Worm (Caenorhabditis elegans) whole organism, L2 larva: ENCODE measurements around the gene oac-14.

Source experiments
- F13H6.1 ChIP-seq: sonication (generic microtip); optimal IDR thresholded peaks from 2 replicates; lab custom pipeline; 2016; ENCODE audit warnings: missing genetic modification characterization, missing compliant biosample characterization
- R02D3.7 ChIP-seq: fragments of 150-350 bp; optimal IDR thresholded peaks from 2 replicates; lab custom pipeline; 2014; ENCODE audit warnings: missing biosample characterization, missing genetic modification characterization
- Y55F3AM.14 ChIP-seq: fragments of 200-800 bp; sonication (Bioruptor generic); optimal IDR thresholded peaks from 2 replicates; lab custom pipeline; 2018; ENCODE audit warnings: mild to moderate bottlenecking, missing genetic modification characterization, missing compliant biosample characterization
- ZK546.5 ChIP-seq: sonication (generic microtip); optimal IDR thresholded peaks from 2 replicates; lab custom pipeline; 2017; ENCODE audit warnings: missing biosample characterization, missing genetic modification characterization
- alr-1 ChIP-seq: fragments of 150-350 bp; optimal IDR thresholded peaks from 2 replicates; lab custom pipeline; 2014; ENCODE audit warnings: missing biosample characterization, missing genetic modification characterization
- aly-2 ChIP-seq: fragments of 150-350 bp; optimal IDR thresholded peaks from 2 replicates; lab custom pipeline; 2014; ENCODE audit warnings: missing biosample characterization, missing genetic modification characterization
- ama-1 ChIP-seq: fragments of 150-350 bp; optimal IDR thresholded peaks from 2 replicates; lab custom pipeline; 2018; ENCODE audit warnings: inconsistent platforms
- blmp-1 ChIP-seq: sonication (generic microtip); optimal IDR thresholded peaks from 2 replicates; lab custom pipeline; 2017; ENCODE audit warnings: missing genetic modification characterization, mild to moderate bottlenecking, missing compliant biosample characterization, antibody characterized with exemption, moderate library complexity; ENCODE audit not compliant: insufficient read depth
- ceh-16 ChIP-seq: fragments of 150-350 bp; optimal IDR thresholded peaks from 2 replicates; lab custom pipeline; 2014; ENCODE audit warnings: missing biosample characterization, missing genetic modification characterization
- crh-2 ChIP-seq: sonication (generic microtip); optimal IDR thresholded peaks from 2 replicates; lab custom pipeline; 2017; ENCODE audit warnings: missing biosample characterization, missing genetic modification characterization
- dmd-4 ChIP-seq: sonication (generic microtip); optimal IDR thresholded peaks from 2 replicates; lab custom pipeline; 2017; ENCODE audit warnings: missing biosample characterization, missing genetic modification characterization
- elt-1 ChIP-seq: fragments of 150-350 bp; optimal IDR thresholded peaks from 2 replicates; lab custom pipeline; 2014; ENCODE audit warnings: missing biosample characterization, missing genetic modification characterization
- elt-3 ChIP-seq: sonication (generic microtip); optimal IDR thresholded peaks from 2 replicates; lab custom pipeline; 2017; ENCODE audit warnings: missing biosample characterization, missing genetic modification characterization
- fos-1 ChIP-seq: fragments of 150-350 bp; optimal IDR thresholded peaks from 2 replicates; lab custom pipeline; 2014; ENCODE audit warnings: missing biosample characterization, missing genetic modification characterization
- lin-11 ChIP-seq: fragments of 150-350 bp; sonication (generic microtip); optimal IDR thresholded peaks from 2 replicates; lab custom pipeline; 2014; ENCODE audit warnings: missing biosample characterization, missing genetic modification characterization, inconsistent platforms, mixed read lengths
- lin-13 ChIP-seq: fragments of 150-350 bp; optimal IDR thresholded peaks from 2 replicates; lab custom pipeline; 2014; ENCODE audit warnings: missing biosample characterization, missing genetic modification reagents, missing genetic modification characterization
- lin-39 ChIP-seq: fragments of 150-350 bp; optimal IDR thresholded peaks from 2 replicates; lab custom pipeline; 2014; ENCODE audit warnings: missing biosample characterization, missing genetic modification reagents, missing genetic modification characterization
- mab-5 ChIP-seq: fragments of 150-350 bp; optimal IDR thresholded peaks from 2 replicates; lab custom pipeline; 2014; ENCODE audit warnings: missing biosample characterization, missing genetic modification characterization
- mbf-1 ChIP-seq: sonication (generic microtip); optimal IDR thresholded peaks from 2 replicates; lab custom pipeline; 2017; ENCODE audit warnings: missing biosample characterization, missing genetic modification characterization
- mdl-1 ChIP-seq, 2 experiments: fragments of 150-350 bp in 1 of 2; sonication (generic microtip) in 1 of 2; optimal IDR thresholded peaks; 2 replicates each; lab custom pipeline; 2017; ENCODE audit warnings: missing biosample characterization in 2 of 2, missing genetic modification characterization in 2 of 2
- nhr-10 ChIP-seq: sonication (generic microtip); optimal IDR thresholded peaks from 2 replicates; lab custom pipeline; 2017; ENCODE audit warnings: missing biosample characterization, missing genetic modification characterization
- nhr-11 ChIP-seq: fragments of 150-350 bp; optimal IDR thresholded peaks from 2 replicates; lab custom pipeline; 2014; ENCODE audit warnings: missing biosample characterization, missing genetic modification characterization
- nhr-12 ChIP-seq: fragments of 150-350 bp; optimal IDR thresholded peaks from 2 replicates; lab custom pipeline; 2014; ENCODE audit warnings: missing biosample characterization, missing genetic modification characterization
- nhr-129 ChIP-seq: fragments of 150-350 bp; optimal IDR thresholded peaks from 2 replicates; lab custom pipeline; 2014; ENCODE audit warnings: missing biosample characterization, missing genetic modification characterization
- nhr-21 ChIP-seq: fragments of 150-350 bp; optimal IDR thresholded peaks from 2 replicates; lab custom pipeline; 2014; ENCODE audit warnings: missing biosample characterization, missing genetic modification characterization
- nhr-23 ChIP-seq: fragments of 150-350 bp; optimal IDR thresholded peaks from 2 replicates; lab custom pipeline; 2014; ENCODE audit warnings: missing biosample characterization, missing genetic modification reagents, missing genetic modification characterization
- nhr-25 ChIP-seq: fragments of 150-350 bp; sonication (generic microtip); optimal IDR thresholded peaks from 3 replicates; lab custom pipeline; 2014; ENCODE audit warnings: missing biosample characterization, missing genetic modification characterization
- nhr-77 ChIP-seq: fragments of 150-350 bp; optimal IDR thresholded peaks from 2 replicates; lab custom pipeline; 2014; ENCODE audit warnings: missing biosample characterization, missing genetic modification characterization
- peb-1 ChIP-seq: fragments of 150-350 bp; optimal IDR thresholded peaks from 2 replicates; lab custom pipeline; 2014; ENCODE audit warnings: missing biosample characterization, missing genetic modification characterization
- skn-1 ChIP-seq: sonication (generic microtip); optimal IDR thresholded peaks from 2 replicates; lab custom pipeline; 2017; ENCODE audit warnings: missing biosample characterization, missing genetic modification characterization
- sma-9 ChIP-seq, 2 experiments: fragments of 150-350 bp in 1 of 2; sonication (generic microtip) in 1 of 2; optimal IDR thresholded peaks; 2 replicates each; lab custom pipeline; 2014 to 2016; ENCODE audit warnings: missing genetic modification characterization in 2 of 2, mild to moderate bottlenecking in 1 of 2, missing biosample characterization in 1 of 2, missing compliant biosample characterization in 1 of 2, missing genetic modification reagents in 1 of 2, moderate library complexity in 1 of 2
- snpc-4 ChIP-seq: fragments of 150-350 bp; optimal IDR thresholded peaks from 2 replicates; lab custom pipeline; 2014; ENCODE audit warnings: missing biosample characterization, missing genetic modification characterization
- unc-39 ChIP-seq: fragments of 150-350 bp; optimal IDR thresholded peaks from 2 replicates; lab custom pipeline; 2014; ENCODE audit warnings: missing biosample characterization, missing genetic modification characterization
- unc-55 ChIP-seq: fragments of 150-350 bp; sonication (generic microtip); optimal IDR thresholded peaks from 3 replicates; lab custom pipeline; 2014; ENCODE audit warnings: missing biosample characterization, missing genetic modification reagents, missing genetic modification characterization
- unc-62 ChIP-seq: fragments of 150-350 bp; optimal IDR thresholded peaks from 2 replicates; lab custom pipeline; 2014; ENCODE audit warnings: missing biosample characterization, missing genetic modification reagents, missing genetic modification characterization
- zag-1 ChIP-seq: fragments of 150-350 bp; optimal IDR thresholded peaks from 2 replicates; lab custom pipeline; 2014; ENCODE audit warnings: missing biosample characterization, missing genetic modification characterization
- ztf-11 ChIP-seq: sonication (generic microtip); optimal IDR thresholded peaks from 2 replicates; lab custom pipeline; 2017; ENCODE audit warnings: missing biosample characterization, missing genetic modification characterization

oac-14 gene

ce11 chrX:10188493-10188895, 46.7 kb upstream of the oac-14 start (continued):
- peak; percentile 85 for TF ChIP-seq unc-55 (GFP tag; lab: Kevin White, UChicago)

DNA sequence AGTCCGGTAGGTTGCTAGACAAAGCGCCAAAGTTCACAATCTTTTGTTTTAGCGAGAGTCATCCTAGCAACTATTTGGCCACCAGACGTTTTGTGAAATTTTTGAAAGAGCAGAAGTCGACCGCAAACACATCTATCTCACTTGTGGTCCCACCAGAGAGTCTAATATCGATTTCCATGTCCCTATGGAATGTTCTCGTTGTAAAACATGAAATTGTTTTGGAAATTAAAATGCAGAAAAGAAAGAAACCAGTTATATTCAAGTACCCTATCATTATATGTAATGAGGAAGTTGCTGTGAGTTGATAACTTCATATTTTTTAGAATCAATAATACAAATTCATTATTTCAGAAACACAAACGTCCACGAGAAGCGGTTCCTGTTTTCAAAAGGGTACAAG, 42.9 kb upstream of the oac-14 start:
- no peak for TF ChIP-seq lin-11 (tag; lab: Kevin White, UChicago)
- TF ChIP-seq unc-62 (GFP tag; lab: Kevin White, UChicago): no peak
- no peak for TF ChIP-seq R02D3.7 (tag; lab: Kevin White, UChicago)
- no peak for TF ChIP-seq elt-3 (tag; lab: Kevin White, UChicago)
- no peak for TF ChIP-seq nhr-21 (tag; lab: Kevin White, UChicago)
- no peak for TF ChIP-seq ztf-11
- no peak for TF ChIP-seq fos-1 (tag; lab: Kevin White, UChicago)
- no peak for TF ChIP-seq alr-1 (tag; lab: Kevin White, UChicago)
- no peak for TF ChIP-seq dmd-4 (tag; lab: Kevin White, UChicago)
- TF ChIP-seq Y55F3AM.14 (GFP tag; lab: Kevin White, UChicago): no peak
- TF ChIP-seq blmp-1 (tag; lab: Kevin White, UChicago): no peak
- TF ChIP-seq nhr-23 (tag; lab: Kevin White, UChicago): no peak
- TF ChIP-seq peb-1 (tag; lab: Kevin White, UChicago): no peak
- TF ChIP-seq mbf-1 (tag; lab: Kevin White, UChicago): no peak
- TF ChIP-seq nhr-77 (tag; lab: Kevin White, UChicago): no peak
- TF ChIP-seq aly-2: no peak
- no peak for TF ChIP-seq nhr-10 (tag; lab: Kevin White, UChicago)
- no peak for TF ChIP-seq sma-9 (GFP tag; optimal IDR thresholded peaks at IDR 0.05; lab: Kevin White, UChicago)
- TF ChIP-seq sma-9 (tag; optimal IDR thresholded peaks at IDR 0.05; lab: Kevin White, UChicago): no peak
- no peak for TF ChIP-seq ZK546.5

DNA sequence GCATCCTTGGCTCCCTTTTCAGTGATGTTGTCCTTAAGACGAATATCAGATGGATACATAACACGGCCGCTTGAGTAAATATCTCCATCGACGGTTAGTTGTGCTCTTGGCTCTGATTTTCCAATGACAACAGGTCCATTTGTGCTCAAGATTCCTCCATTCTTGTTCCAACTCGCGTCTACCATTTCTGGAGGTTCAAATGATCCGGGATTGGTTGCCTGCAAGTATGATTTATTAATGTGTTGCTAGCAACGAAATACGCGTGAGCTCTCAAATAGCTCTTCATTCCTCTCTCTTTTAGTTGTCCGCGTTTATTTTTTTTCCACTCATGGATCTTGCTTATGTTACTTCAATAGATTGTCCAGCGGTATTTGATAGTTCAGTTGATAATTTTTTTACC, 41.9 kb upstream of the oac-14 start, which contains the start of gene arrd-28:
TSS of gene arrd-28 (plus strand) at position 301 of the 400 bp plus-strand sequence.
- no peak for TF ChIP-seq Y55F3AM.14 (GFP tag; lab: Kevin White, UChicago)
- TF ChIP-seq zag-1 (tag; lab: Kevin White, UChicago): no peak
- no peak for TF ChIP-seq nhr-129
- TF ChIP-seq lin-13 (GFP tag; lab: Kevin White, UChicago): no peak
- no peak for TF ChIP-seq nhr-23 (tag; lab: Kevin White, UChicago)
- no peak for TF ChIP-seq elt-1
- no peak for TF ChIP-seq unc-62 (GFP tag; lab: Kevin White, UChicago)
- TF ChIP-seq snpc-4: no peak
- no peak for TF ChIP-seq mbf-1 (tag; lab: Kevin White, UChicago)
- no peak for TF ChIP-seq ama-1 (lab: Kevin White, UChicago)
- no peak for TF ChIP-seq unc-55 (GFP tag; lab: Kevin White, UChicago)
- TF ChIP-seq elt-3 (tag; lab: Kevin White, UChicago): no peak
- no peak for TF ChIP-seq lin-11 (tag; lab: Kevin White, UChicago)
- TF ChIP-seq lin-39 (tag; lab: Kevin White, UChicago): no peak
- TF ChIP-seq mdl-1 (tag; optimal IDR thresholded peaks at IDR 0.05; lab: Kevin White, UChicago): no peak

DNA sequence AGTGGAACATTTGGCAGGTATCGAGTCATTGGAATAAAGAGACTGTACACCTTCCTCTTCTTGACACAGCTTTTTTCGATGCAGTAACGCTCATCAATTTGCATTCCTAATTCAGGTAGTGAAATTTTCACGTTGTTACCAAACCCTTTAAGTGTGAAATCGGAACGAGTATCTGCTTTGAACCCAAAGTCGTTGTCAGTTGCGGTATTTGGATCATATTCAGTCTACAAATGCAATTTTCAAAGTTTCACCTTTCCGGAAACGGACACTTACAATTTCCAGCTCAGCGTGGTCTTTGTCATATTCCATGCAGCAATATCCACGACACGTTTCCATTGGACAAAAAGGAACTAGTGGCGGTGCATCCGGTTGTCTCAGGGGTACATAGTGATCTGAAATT, 40.8 kb upstream of the oac-14 start:
- TF ChIP-seq snpc-4: no peak
- TF ChIP-seq aly-2: no peak
- no peak for TF ChIP-seq nhr-12 (tag; lab: Kevin White, UChicago)
- no peak for TF ChIP-seq mdl-1 (tag; optimal IDR thresholded peaks at IDR 0.05; lab: Kevin White, UChicago)
- no peak for TF ChIP-seq lin-39 (tag; lab: Kevin White, UChicago)
- no peak for TF ChIP-seq nhr-25 (tag; lab: Kevin White, UChicago)
- TF ChIP-seq elt-1: no peak
- no peak for TF ChIP-seq elt-3 (tag; lab: Kevin White, UChicago)
- no peak for TF ChIP-seq skn-1 (tag; lab: Kevin White, UChicago)
- no peak for TF ChIP-seq crh-2
- TF ChIP-seq nhr-129: no peak
- TF ChIP-seq ztf-11: no peak
- TF ChIP-seq unc-62 (GFP tag; lab: Kevin White, UChicago): no peak
- TF ChIP-seq nhr-11: no peak
- no peak for TF ChIP-seq nhr-77 (tag; lab: Kevin White, UChicago)
- no peak for TF ChIP-seq peb-1 (tag; lab: Kevin White, UChicago)

ce11 chrX:10176295-10176694, 34.5 kb upstream of the oac-14 start, which contains the start of gene ncs-4:
TSS of gene ncs-4 (plus strand) at chrX:10176521.
- TF ChIP-seq F13H6.1 (peak; percentile 48), unc-39 (tag; lab: Kevin White, UChicago) (no peak), lin-13 (GFP tag; lab: Kevin White, UChicago) (no peak), mdl-1 (tag; optimal IDR thresholded peaks at IDR 0.05; lab: Kevin White, UChicago) (no peak), unc-55 (GFP tag; lab: Kevin White, UChicago) (no peak), mab-5 (tag; lab: Kevin White, UChicago) (no peak), skn-1 (tag; lab: Kevin White, UChicago) (no peak), zag-1 (tag; lab: Kevin White, UChicago) (no peak), sma-9 (GFP tag; optimal IDR thresholded peaks at IDR 0.05; lab: Kevin White, UChicago) (peak; percentile 53), sma-9 (tag; optimal IDR thresholded peaks at IDR 0.05; lab: Kevin White, UChicago) (no peak), nhr-23 (tag; lab: Kevin White, UChicago) (no peak), ZK546.5 (no peak), lin-11 (tag; lab: Kevin White, UChicago) (no peak), ceh-16 (tag; lab: Kevin White, UChicago) (no peak), nhr-129 (peak; percentile 61)
